Worm (Caenorhabditis elegans) whole organism, L3 larva: ENCODE data around the gene atg-10.

Source experiments
- R02D3.7 ChIP-seq: fragments of 150-350 bp; optimal IDR thresholded peaks from 2 replicates; lab custom pipeline; 2014; ENCODE audit warnings: missing biosample characterization, missing genetic modification characterization
- ZK546.5 ChIP-seq: sonication (generic microtip); optimal IDR thresholded peaks from 2 replicates; lab custom pipeline; 2017; ENCODE audit warnings: missing biosample characterization, missing genetic modification characterization
- aly-2 ChIP-seq: fragments of 150-350 bp; optimal IDR thresholded peaks from 2 replicates; lab custom pipeline; 2014; ENCODE audit warnings: missing biosample characterization, missing genetic modification characterization
- ceh-28 ChIP-seq: fragments of 150-350 bp; optimal IDR thresholded peaks from 2 replicates; lab custom pipeline; 2014; ENCODE audit warnings: missing biosample characterization, missing genetic modification reagents, missing genetic modification characterization
- ceh-82 ChIP-seq: fragments of 150-350 bp; optimal IDR thresholded peaks from 2 replicates; lab custom pipeline; 2014; ENCODE audit warnings: missing biosample characterization, missing genetic modification characterization
- ceh-9 ChIP-seq: sonication (generic microtip); optimal IDR thresholded peaks from 2 replicates; lab custom pipeline; 2018; ENCODE audit warnings: missing biosample characterization, missing genetic modification characterization
- egl-27 ChIP-seq: sonication (generic microtip); optimal IDR thresholded peaks from 4 replicates; lab custom pipeline; 2017; ENCODE audit warnings: missing biosample characterization, missing genetic modification reagents, missing genetic modification characterization
- egl-5 ChIP-seq: fragments of 150-350 bp; optimal IDR thresholded peaks from 2 replicates; lab custom pipeline; 2017; ENCODE audit warnings: missing biosample characterization, missing genetic modification reagents, missing genetic modification characterization, inconsistent platforms
- elt-1 ChIP-seq: fragments of 150-350 bp; optimal IDR thresholded peaks from 2 replicates; lab custom pipeline; 2014; ENCODE audit warnings: missing biosample characterization, missing genetic modification characterization
- elt-2 ChIP-seq: sonication (generic microtip); optimal IDR thresholded peaks from 2 replicates; lab custom pipeline; 2016; ENCODE audit warnings: missing genetic modification reagents, mild to moderate bottlenecking, missing genetic modification characterization, missing compliant biosample characterization
- elt-3 ChIP-seq, 3 experiments: fragments of 150-350 bp in 1 of 3; sonication (generic microtip) in 2 of 3; optimal IDR thresholded peaks; 2 replicates in 2 of 3; 4 replicates in 1 of 3; lab custom pipeline; 2014 to 2017; ENCODE audit warnings: missing biosample characterization in 3 of 3, missing genetic modification characterization in 3 of 3
- eor-1 ChIP-seq, 2 experiments: fragments of 150-350 bp; optimal IDR thresholded peaks; 2 replicates each; lab custom pipeline; 2014 to 2018; ENCODE audit warnings: missing biosample characterization in 2 of 2, missing genetic modification characterization in 2 of 2
- fkh-10 ChIP-seq: sonication (generic microtip); optimal IDR thresholded peaks from 2 replicates; lab custom pipeline; 2017; ENCODE audit warnings: missing biosample characterization, missing genetic modification reagents, missing genetic modification characterization
- jun-1 ChIP-seq: fragments of 150-350 bp; optimal IDR thresholded peaks from 2 replicates; lab custom pipeline; 2014; ENCODE audit warnings: missing biosample characterization, missing genetic modification reagents, missing genetic modification characterization
- lin-15B ChIP-seq: fragments of 150-350 bp; optimal IDR thresholded peaks from 2 replicates; lab custom pipeline; 2014; ENCODE audit warnings: missing biosample characterization, missing genetic modification characterization
- lsy-12 ChIP-seq: sonication (generic microtip); optimal IDR thresholded peaks from 2 replicates; lab custom pipeline; 2016; ENCODE audit warnings: mild to moderate bottlenecking, missing genetic modification characterization, missing compliant biosample characterization
- mdl-1 ChIP-seq: fragments of 150-350 bp; optimal IDR thresholded peaks from 2 replicates; lab custom pipeline; 2014; ENCODE audit warnings: missing biosample characterization, missing genetic modification characterization
- mml-1 ChIP-seq: fragments of 150-350 bp; sonication (generic microtip); optimal IDR thresholded peaks from 3 replicates; lab custom pipeline; 2014; ENCODE audit warnings: missing biosample characterization, missing genetic modification characterization
- nfya-1 ChIP-seq: sonication (generic microtip); optimal IDR thresholded peaks from 2 replicates; lab custom pipeline; 2017; ENCODE audit warnings: missing genetic modification characterization, mild to moderate bottlenecking, missing compliant biosample characterization, antibody characterized with exemption, moderate library complexity; ENCODE audit not compliant: insufficient read depth
- nhr-12 ChIP-seq: fragments of 150-350 bp; optimal IDR thresholded peaks from 2 replicates; lab custom pipeline; 2014; ENCODE audit warnings: missing biosample characterization, missing genetic modification characterization
- nhr-23 ChIP-seq: fragments of 150-350 bp; optimal IDR thresholded peaks from 2 replicates; lab custom pipeline; 2014; ENCODE audit warnings: missing biosample characterization, missing genetic modification reagents, missing genetic modification characterization
- nhr-237 ChIP-seq: fragments of 150-350 bp; optimal IDR thresholded peaks from 2 replicates; lab custom pipeline; 2014; ENCODE audit warnings: missing biosample characterization, missing genetic modification characterization
- nhr-25 ChIP-seq: sonication (generic microtip); optimal IDR thresholded peaks from 2 replicates; lab custom pipeline; 2017; ENCODE audit warnings: missing biosample characterization, missing genetic modification characterization
- nhr-67 ChIP-seq: fragments of 150-350 bp; optimal IDR thresholded peaks from 2 replicates; lab custom pipeline; 2014; ENCODE audit warnings: missing biosample characterization, missing genetic modification characterization
- nhr-77 ChIP-seq: fragments of 150-350 bp; optimal IDR thresholded peaks from 2 replicates; lab custom pipeline; 2014; ENCODE audit warnings: missing biosample characterization, missing genetic modification characterization
- pha-4 ChIP-seq: fragments of 150-350 bp; optimal IDR thresholded peaks from 2 replicates; lab custom pipeline; 2014; ENCODE audit warnings: missing biosample characterization, missing genetic modification reagents, missing genetic modification characterization
- pqm-1 ChIP-seq: fragments of 150-350 bp; optimal IDR thresholded peaks from 2 replicates; lab custom pipeline; 2017; ENCODE audit warnings: missing biosample characterization, missing genetic modification characterization, inconsistent platforms
- sea-2 ChIP-seq: fragments of 150-350 bp; sonication (generic microtip); optimal IDR thresholded peaks from 4 replicates; lab custom pipeline; 2014; ENCODE audit warnings: missing biosample characterization, missing genetic modification reagents, missing genetic modification characterization
- snpc-4 ChIP-seq: fragments of 150-350 bp; optimal IDR thresholded peaks from 2 replicates; lab custom pipeline; 2014; ENCODE audit warnings: missing biosample characterization, missing genetic modification characterization
- unc-39 ChIP-seq: sonication (generic microtip); optimal IDR thresholded peaks from 4 replicates; lab custom pipeline; 2017; ENCODE audit warnings: missing biosample characterization, missing genetic modification characterization
- zag-1 ChIP-seq: fragments of 150-350 bp; optimal IDR thresholded peaks from 2 replicates; lab custom pipeline; 2014; ENCODE audit warnings: missing biosample characterization, missing genetic modification characterization
- ztf-11 ChIP-seq: fragments of 150-350 bp; optimal IDR thresholded peaks from 2 replicates; lab custom pipeline; 2014; ENCODE audit warnings: missing biosample characterization, missing genetic modification characterization

The atg-10 gene

DNA sequence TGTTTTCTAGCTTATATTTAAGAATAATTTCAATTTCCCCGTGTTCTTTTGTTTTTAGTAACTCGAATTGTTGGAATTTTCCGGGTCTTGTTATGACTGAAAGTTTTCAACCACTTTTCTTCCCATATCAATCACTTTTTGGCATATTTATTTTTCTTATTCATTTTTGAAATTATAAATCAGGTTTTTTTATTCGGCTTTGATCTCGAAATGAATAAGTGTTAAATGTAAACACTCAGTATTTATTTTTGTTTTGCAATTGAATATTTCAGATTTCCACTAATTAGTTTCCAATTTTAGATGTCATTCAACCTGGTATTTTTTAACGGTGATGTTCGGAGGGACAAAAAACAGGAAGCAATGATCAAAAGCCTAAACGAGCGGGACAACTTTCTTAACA, 5.6 kb downstream of the atg-10 start, which contains the start of gene etc-1:
etc-1 (plus strand) TSS at position 301 of the 400 bp plus-strand sequence.
- TF ChIP-seq nhr-25 (tag; lab: Kevin White, UChicago) (no peak), ceh-82 (tag; lab: Kevin White, UChicago) (no peak), mml-1 (tag; lab: Kevin White, UChicago) (no peak), sea-2 (no peak), nhr-77 (no peak), pha-4 (tag; lab: Kevin White, UChicago) (no peak), R02D3.7 (tag; lab: Kevin White, UChicago) (no peak), elt-3 (tag; optimal IDR thresholded peaks at IDR 0.05; lab: Kevin White, UChicago) (no peak), egl-27 (tag; lab: Kevin White, UChicago) (no peak), unc-39 (tag; lab: Kevin White, UChicago) (no peak), nhr-12 (tag; lab: Kevin White, UChicago) (no peak), nhr-237 (tag; lab: Kevin White, UChicago) (no peak), ceh-9 (tag; lab: Kevin White, UChicago) (no peak), mdl-1 (tag; lab: Kevin White, UChicago) (no peak), fkh-10 (GFP tag; lab: Kevin White, UChicago) (no peak), pqm-1 (tag; lab: Kevin White, UChicago) (no peak), jun-1 (no peak), snpc-4 (no peak), ZK546.5 (tag; lab: Kevin White, UChicago) (no peak), lsy-12 (no peak)

DNA sequence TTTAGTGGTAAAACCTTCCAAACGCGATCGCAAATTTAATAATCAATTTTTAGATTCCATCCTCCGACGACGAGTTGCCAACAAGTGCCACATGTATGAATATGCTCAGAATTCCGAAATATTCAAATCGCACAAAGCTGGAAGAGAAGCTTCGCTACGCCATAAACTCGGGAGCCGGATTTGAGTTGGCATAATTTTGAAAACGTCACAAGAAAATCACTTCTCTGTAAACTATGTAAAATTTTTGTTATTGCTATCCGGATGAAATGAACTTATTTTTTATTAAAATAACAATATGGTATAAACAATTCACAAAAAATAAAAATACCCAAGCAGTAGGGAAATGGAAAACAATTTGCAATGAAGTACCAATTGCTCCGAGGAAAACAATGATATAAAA, 9.9 kb downstream of the atg-10 start:
- no peak for TF ChIP-seq nfya-1 (tag; lab: Kevin White, UChicago)
- TF ChIP-seq eor-1 (tag; optimal IDR thresholded peaks at IDR 0.05; lab: Kevin White, UChicago), result no peak
- no peak for TF ChIP-seq ceh-9 (tag; lab: Kevin White, UChicago)
- TF ChIP-seq fkh-10 (GFP tag; lab: Kevin White, UChicago), result no peak
- no peak for TF ChIP-seq ceh-82 (tag; lab: Kevin White, UChicago)
- TF ChIP-seq ztf-11 (tag; lab: Kevin White, UChicago), result no peak
- TF ChIP-seq ceh-28 (tag; lab: Kevin White, UChicago), result no peak
- no peak for TF ChIP-seq mdl-1 (tag; lab: Kevin White, UChicago)
- no peak for TF ChIP-seq R02D3.7 (tag; lab: Kevin White, UChicago)
- TF ChIP-seq egl-5 (tag; lab: Kevin White, UChicago), result no peak
- no peak for TF ChIP-seq zag-1 (tag; lab: Kevin White, UChicago)
- no peak for TF ChIP-seq nhr-23 (tag; lab: Kevin White, UChicago)
- TF ChIP-seq aly-2 (tag; lab: Kevin White, UChicago), result no peak
- no peak for TF ChIP-seq lin-15B (tag; lab: Kevin White, UChicago)

DNA sequence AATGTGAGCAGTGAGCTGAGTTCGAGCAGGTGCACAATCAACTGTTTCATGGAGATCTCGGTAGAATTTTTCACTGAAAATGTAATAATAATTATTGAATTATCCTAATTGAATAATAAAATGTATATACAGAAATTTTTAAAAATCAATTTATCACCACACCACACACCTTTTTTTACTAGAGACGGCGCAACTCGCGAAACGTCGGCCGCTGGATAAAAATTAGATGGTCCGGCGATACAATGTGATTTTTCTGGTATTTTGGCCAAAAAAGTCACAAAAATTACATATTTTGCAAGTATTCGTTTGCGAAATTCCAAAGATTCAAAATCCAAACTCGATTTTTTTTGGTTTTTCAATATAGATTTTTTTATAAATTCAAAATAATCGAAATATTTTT, 11.9 kb downstream of the atg-10 start:
- no peak for TF ChIP-seq nhr-67 (tag; lab: Kevin White, UChicago)
- peak; percentile 14 for TF ChIP-seq snpc-4
- TF ChIP-seq elt-1 (tag; lab: Kevin White, UChicago), result no peak

DNA sequence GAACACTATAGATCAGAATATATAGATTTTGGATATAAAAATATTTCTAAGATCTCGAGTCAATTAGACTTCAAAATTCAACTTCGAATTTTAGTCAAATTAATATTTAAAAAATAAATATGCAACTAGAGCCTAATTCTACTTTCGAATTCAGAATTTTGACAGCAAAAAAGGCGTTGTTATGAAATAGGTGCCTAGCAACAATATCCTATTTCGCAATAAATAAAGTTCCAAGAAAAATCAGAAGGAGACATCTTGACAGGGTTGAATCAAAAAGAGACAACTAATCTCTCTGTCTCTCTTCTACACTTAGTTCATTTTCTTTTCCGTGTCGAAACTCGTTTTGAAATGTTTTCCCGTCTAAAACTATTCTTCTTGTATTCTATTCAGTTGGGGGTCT, 16.4 kb downstream of the atg-10 start:
- no peak for TF ChIP-seq elt-2 (tag; lab: Kevin White, UChicago)
- TF ChIP-seq unc-39 (tag; lab: Kevin White, UChicago), result no peak
- TF ChIP-seq nhr-25 (tag; lab: Kevin White, UChicago), result peak; percentile 1
- TF ChIP-seq nhr-23 (tag; lab: Kevin White, UChicago), result peak; percentile 17
- TF ChIP-seq fkh-10 (GFP tag; lab: Kevin White, UChicago), result no peak

DNA sequence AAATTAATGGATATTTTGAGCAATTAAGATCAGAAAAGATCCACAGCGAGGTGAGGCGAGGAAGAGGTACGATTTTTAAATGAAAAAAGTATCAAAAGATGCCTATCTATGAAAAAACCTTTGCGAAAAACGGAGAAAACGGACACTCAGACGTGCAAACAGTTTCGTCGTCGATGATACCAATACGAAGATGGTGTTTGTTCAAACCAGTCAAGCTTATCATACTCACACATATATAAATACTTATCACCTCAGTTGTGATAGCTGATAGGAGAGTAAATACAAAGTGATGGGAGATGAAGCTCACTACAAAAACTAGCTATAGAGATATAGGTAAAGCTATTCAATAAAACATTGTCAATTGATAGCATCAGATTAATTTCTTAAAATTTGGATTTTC, 20.9 kb downstream of the atg-10 start:
- no peak for TF ChIP-seq elt-3 (tag; optimal IDR thresholded peaks at IDR 0.05; lab: Kevin White, UChicago)
- peak; percentile 63 for TF ChIP-seq elt-2 (tag; lab: Kevin White, UChicago)
- no peak for TF ChIP-seq fkh-10 (GFP tag; lab: Kevin White, UChicago)
- no peak for TF ChIP-seq egl-5 (tag; lab: Kevin White, UChicago)
- TF ChIP-seq ceh-9 (tag; lab: Kevin White, UChicago), result no peak
- no peak for TF ChIP-seq elt-1 (tag; lab: Kevin White, UChicago)
- no peak for TF ChIP-seq lin-15B (tag; lab: Kevin White, UChicago)
- peak; percentile 6 for TF ChIP-seq pqm-1 (tag; lab: Kevin White, UChicago)
- no peak for TF ChIP-seq aly-2 (tag; lab: Kevin White, UChicago)
- TF ChIP-seq pha-4 (tag; lab: Kevin White, UChicago), result peak; percentile 24
- TF ChIP-seq, all 47 proteins: peak for 3
